Fruit fly (Drosophila melanogaster): ENCODE data around the gene nonC.

DNA sequence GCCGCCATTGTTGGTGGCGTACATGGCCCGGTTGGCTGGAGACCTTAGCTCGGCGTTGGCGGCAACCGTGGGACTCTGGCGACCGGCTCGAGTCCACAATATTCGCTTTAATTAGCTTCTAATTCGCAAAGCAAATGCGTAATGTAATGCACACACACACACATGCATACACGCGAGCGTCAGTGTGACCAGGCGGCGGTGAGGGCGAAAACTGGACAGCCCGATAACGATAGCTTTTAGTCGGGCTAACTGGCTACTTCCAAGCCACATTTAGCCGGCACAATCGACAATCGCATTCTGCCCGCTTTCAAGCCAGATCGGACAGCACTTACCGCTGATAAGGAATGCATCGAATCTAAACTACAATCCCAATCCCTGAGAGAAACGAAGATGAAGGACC lies 3.6 kb upstream of the nonC start, which contains the start of the genes Nf-YC and xit:
- TF ChIP-seq EcR (GFP tag; optimal IDR thresholded peaks at IDR 0.05) (no peak), psq (optimal IDR thresholded peaks at IDR 0.05) (no peak), CG8478 (optimal IDR thresholded peaks at IDR 0.05) (no peak), pan (optimal IDR thresholded peaks at IDR 0.05) (no peak), usp (GFP tag; optimal IDR thresholded peaks at IDR 0.05) (no peak)
